Fruit fly (Drosophila melanogaster) whole organism: Measurements from ENCODE around the gene CG15169.

Experiments used
- EcR ChIP-seq, 2 experiments: fragments of >200 bp; optimal IDR thresholded peaks; 2 replicates each; lab custom pipeline; 2017; ENCODE audit warnings: missing biosample characterization in 2 of 2, missing genetic modification characterization in 2 of 2, missing genetic modification reagents in 2 of 2
- psq ChIP-seq: fragments of >200 bp; optimal IDR thresholded peaks from 2 replicates; lab custom pipeline; 2017
- usp ChIP-seq: fragments of >200 bp; optimal IDR thresholded peaks from 2 replicates; lab custom pipeline; 2017; ENCODE audit warnings: missing biosample characterization, missing genetic modification characterization, mixed read lengths

dm6 chr2L:19027246-19027886 is 36.5 kb downstream of the CG15169 start, which contains the start of gene Sidpn:
- no peak for TF ChIP-seq psq (lab: Kevin White, UChicago)
- no peak for TF ChIP-seq EcR (GFP tag; optimal IDR thresholded peaks at IDR 0.05; lab: Kevin White, UChicago)
- TF ChIP-seq usp (GFP tag; lab: Kevin White, UChicago), result no peak
